Fruit fly (Drosophila melanogaster): ENCODE data around the gene CG17107.

Gene CG17107

DNA sequence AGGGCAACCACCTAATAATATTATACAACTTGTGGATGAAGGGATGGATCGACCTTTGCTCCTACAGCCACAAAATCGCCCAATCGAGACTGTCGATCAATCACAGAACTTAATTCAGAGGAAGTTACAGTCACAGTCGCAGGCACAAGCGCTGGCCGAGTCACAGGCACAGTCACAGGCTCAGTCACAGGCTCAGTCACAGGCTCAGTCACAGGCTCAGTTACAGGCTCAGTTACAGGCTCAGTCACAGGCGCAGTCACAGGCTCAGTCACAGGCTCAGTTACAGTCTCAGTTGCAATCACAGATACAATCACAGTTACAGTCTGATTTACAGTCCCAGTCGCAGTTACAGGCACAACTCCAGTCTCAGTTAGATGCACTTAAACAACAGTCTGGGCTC is 35.0 kb upstream of the CG17107 start:
- TF ChIP-seq CG32121 (GFP tag; IDR thresholded peaks at IDR 0.05) (no peak), CG34367 (tag; optimal IDR thresholded peaks at IDR 0.05) (no peak), Ets98B (GFP tag; IDR thresholded peaks at IDR 0.05) (no peak), CG12605 (GFP tag; IDR thresholded peaks at IDR 0.05) (no peak), Pif1A (GFP tag; optimal IDR thresholded peaks at IDR 0.05) (no peak), CG13204 (GFP tag; optimal IDR thresholded peaks at IDR 0.05) (no peak), EcR (GFP tag; optimal IDR thresholded peaks at IDR 0.05) (no peak)

- TF ChIP-seq CG10348 (GFP tag; IDR thresholded peaks at IDR 0.05) (no peak), CG8301 (tag; optimal IDR thresholded peaks at IDR 0.05) (no peak), Snoo (tag; optimal IDR thresholded peaks at IDR 0.05) (no peak), CG14655 (GFP tag; optimal IDR thresholded peaks at IDR 0.05) (no peak), Ets98B (GFP tag; IDR thresholded peaks at IDR 0.05) (no peak), CG32121 (GFP tag; IDR thresholded peaks at IDR 0.05) (no peak), D1 (tag; optimal IDR thresholded peaks at IDR 0.05) (no peak), EcR (GFP tag; optimal IDR thresholded peaks at IDR 0.05) (no peak), CG4496 (GFP tag; IDR thresholded peaks at IDR 0.05) (no peak), Pif1B (GFP tag; optimal IDR thresholded peaks at IDR 0.05) (no peak), fd96Ca (GFP tag; IDR thresholded peaks at IDR 0.05) (no peak), CG9948 (tag; optimal IDR thresholded peaks at IDR 0.05) (no peak), gl (tag; optimal IDR thresholded peaks at IDR 0.05) (no peak)
These were observed 33.9 kb upstream of the CG17107 start for dm6 chr2L:10647720-10648349.

- no peak for TF ChIP-seq CG8301 (tag; optimal IDR thresholded peaks at IDR 0.05)
- no peak for TF ChIP-seq rn (GFP tag; IDR thresholded peaks at IDR 0.05)
These were observed 30.4 kb upstream of the CG17107 start, which contains the start of gene dbf for dm6 chr2L:10651313-10651712. Gene dbf (plus strand): TSS chr2L:10651613.

DNA sequence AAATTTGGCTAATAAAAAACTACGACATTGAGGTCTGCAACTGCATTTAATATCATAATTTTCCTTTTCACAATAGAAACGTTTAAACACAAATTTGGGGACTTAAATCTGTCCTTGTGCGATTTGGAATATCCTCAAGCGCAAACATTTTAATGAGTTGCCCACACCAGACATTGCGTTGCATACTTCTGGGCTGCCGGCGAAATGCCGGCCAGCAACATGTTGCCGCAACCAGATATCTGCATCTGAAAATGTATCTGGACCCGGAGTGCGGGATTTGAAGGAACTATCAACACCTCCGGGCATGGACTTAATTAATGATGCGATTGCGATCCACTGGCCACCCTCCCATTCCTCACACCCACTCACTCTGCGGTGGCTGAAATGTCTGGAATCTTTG is 27.2 kb upstream of the CG17107 start:
- no peak for TF ChIP-seq Pif1A (GFP tag; optimal IDR thresholded peaks at IDR 0.05)
- TF ChIP-seq CG15710 (tag; optimal IDR thresholded peaks at IDR 0.05): no peak
- TF ChIP-seq CG14655 (GFP tag; optimal IDR thresholded peaks at IDR 0.05): no peak
- TF ChIP-seq fd96Ca (GFP tag; IDR thresholded peaks at IDR 0.05): no peak
- no peak for TF ChIP-seq EcR (GFP tag; optimal IDR thresholded peaks at IDR 0.05)
- TF ChIP-seq CG9948 (tag; optimal IDR thresholded peaks at IDR 0.05): no peak
- TF ChIP-seq gl (tag; optimal IDR thresholded peaks at IDR 0.05): no peak
- TF ChIP-seq CG4496 (GFP tag; IDR thresholded peaks at IDR 0.05): no peak
- TF ChIP-seq Snoo (tag; optimal IDR thresholded peaks at IDR 0.05): no peak
- TF ChIP-seq Ets98B (GFP tag; IDR thresholded peaks at IDR 0.05): no peak
- TF ChIP-seq rn (GFP tag; IDR thresholded peaks at IDR 0.05): no peak
- TF ChIP-seq CG10348 (GFP tag; IDR thresholded peaks at IDR 0.05): no peak
- no peak for TF ChIP-seq CG12605 (GFP tag; IDR thresholded peaks at IDR 0.05)
- no peak for TF ChIP-seq CG8159 (tag; optimal IDR thresholded peaks at IDR 0.05)
- TF ChIP-seq CG8301 (tag; optimal IDR thresholded peaks at IDR 0.05): no peak
- no peak for TF ChIP-seq Pif1B (GFP tag; optimal IDR thresholded peaks at IDR 0.05)
- no peak for TF ChIP-seq CG17806 (tag; optimal IDR thresholded peaks at IDR 0.05)
- TF ChIP-seq CG32121 (GFP tag; IDR thresholded peaks at IDR 0.05): no peak
- TF ChIP-seq CG13204 (GFP tag; optimal IDR thresholded peaks at IDR 0.05): no peak
- TF ChIP-seq CG34367 (tag; optimal IDR thresholded peaks at IDR 0.05): no peak

DNA sequence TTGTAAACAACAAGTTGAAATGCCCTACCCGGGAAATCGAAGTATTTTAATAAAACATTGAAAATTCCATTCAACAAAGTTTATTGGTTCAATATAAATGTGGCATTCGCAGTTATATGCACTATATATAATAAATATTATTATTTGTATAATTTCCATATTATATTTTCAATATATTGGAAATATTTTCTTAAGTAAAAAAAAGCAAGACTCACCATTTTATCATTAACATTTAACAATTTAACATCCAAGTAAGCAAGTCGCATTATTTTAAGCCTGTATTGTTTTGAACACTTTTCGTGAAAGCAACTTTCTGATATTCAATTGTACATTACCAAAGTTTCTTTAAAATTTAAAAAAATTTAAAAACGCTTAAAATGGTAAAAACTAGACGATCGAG is 23.7 kb upstream of the CG17107 start, which contains the start of gene CG45690:
TSS of gene CG45690 (plus strand) at position 301 of the 400 bp plus-strand sequence.
- TF ChIP-seq EcR (GFP tag; optimal IDR thresholded peaks at IDR 0.05) (no peak), CG14655 (GFP tag; optimal IDR thresholded peaks at IDR 0.05) (no peak), CG34367 (tag; optimal IDR thresholded peaks at IDR 0.05) (no peak), rn (GFP tag; IDR thresholded peaks at IDR 0.05) (no peak), CG4496 (GFP tag; IDR thresholded peaks at IDR 0.05) (no peak), CG9948 (tag; optimal IDR thresholded peaks at IDR 0.05) (no peak), Snoo (tag; optimal IDR thresholded peaks at IDR 0.05) (no peak), Ets98B (GFP tag; IDR thresholded peaks at IDR 0.05) (no peak), CG12605 (GFP tag; IDR thresholded peaks at IDR 0.05) (no peak), Pif1A (GFP tag; optimal IDR thresholded peaks at IDR 0.05) (no peak), fd96Ca (GFP tag; IDR thresholded peaks at IDR 0.05) (no peak), CG8159 (tag; optimal IDR thresholded peaks at IDR 0.05) (no peak), CG32121 (GFP tag; IDR thresholded peaks at IDR 0.05) (no peak), Pif1B (GFP tag; optimal IDR thresholded peaks at IDR 0.05) (no peak), CG13204 (GFP tag; optimal IDR thresholded peaks at IDR 0.05) (no peak)

DNA sequence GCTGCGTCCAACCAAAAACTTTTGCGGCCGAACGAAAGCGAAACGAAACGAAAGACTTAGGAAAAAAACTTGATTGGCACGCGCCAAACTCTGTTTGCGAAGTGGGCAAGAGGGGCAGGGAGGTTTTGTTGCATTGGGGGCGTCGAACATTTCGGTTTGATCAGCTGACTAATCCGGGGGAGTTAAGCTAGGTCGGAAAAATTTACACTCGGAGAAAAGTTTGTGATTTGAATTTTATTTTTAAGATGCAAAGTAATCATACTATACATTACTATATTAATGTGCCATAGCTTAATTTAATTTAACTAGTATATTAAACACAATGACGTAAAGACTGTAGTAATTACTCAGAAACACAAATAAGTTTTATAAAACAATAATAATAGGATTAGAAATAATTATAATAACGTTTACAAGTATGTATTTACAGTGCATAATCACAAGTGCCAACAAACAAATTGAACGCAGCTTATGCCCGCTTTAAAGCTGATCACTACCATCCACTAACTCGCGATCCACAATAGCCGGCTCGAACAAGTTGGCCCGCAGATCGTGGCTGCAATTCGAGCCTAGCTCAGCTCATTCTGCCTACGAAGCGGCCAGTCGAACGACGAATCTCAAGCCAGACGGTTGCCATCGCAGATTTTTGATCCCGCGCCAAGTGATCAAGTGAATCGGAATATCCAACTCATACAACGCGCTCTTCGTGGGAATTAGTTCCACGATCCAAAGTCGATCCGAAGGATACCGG is 20.0 kb upstream of the CG17107 start, which contains the start of gene CG31871:
TSS of gene CG31871 (plus strand) at position 592 of the 751 bp plus-strand sequence.
- TF ChIP-seq EcR (GFP tag; optimal IDR thresholded peaks at IDR 0.05) (no peak), CG8159 (tag; optimal IDR thresholded peaks at IDR 0.05) (peak; percentile 76), CG15710 (tag; optimal IDR thresholded peaks at IDR 0.05) (peak; percentile 55), CG4496 (GFP tag; IDR thresholded peaks at IDR 0.05) (peak; percentile 82), CG34367 (tag; optimal IDR thresholded peaks at IDR 0.05) (peak; percentile 65), CG32121 (GFP tag; IDR thresholded peaks at IDR 0.05) (peak; percentile 89), CG13204 (GFP tag; optimal IDR thresholded peaks at IDR 0.05) (no peak), D1 (tag; optimal IDR thresholded peaks at IDR 0.05) (peak; percentile 73), CG10348 (GFP tag; IDR thresholded peaks at IDR 0.05) (peak; percentile 52; the same call in 1 of the 2 replicates), CG17806 (tag; optimal IDR thresholded peaks at IDR 0.05) (peak; percentile 77), Pif1A (GFP tag; optimal IDR thresholded peaks at IDR 0.05) (no peak), rn (GFP tag; IDR thresholded peaks at IDR 0.05) (peak; percentile 70), CG14655 (GFP tag; optimal IDR thresholded peaks at IDR 0.05) (peak; percentile 90), Pif1B (GFP tag; optimal IDR thresholded peaks at IDR 0.05) (peak; percentile 33), CG8301 (tag; optimal IDR thresholded peaks at IDR 0.05) (peak; percentile 90), CG12605 (GFP tag; IDR thresholded peaks at IDR 0.05) (peak; percentile 83), Snoo (tag; optimal IDR thresholded peaks at IDR 0.05) (no peak), gl (tag; optimal IDR thresholded peaks at IDR 0.05) (no peak), CG9948 (tag; optimal IDR thresholded peaks at IDR 0.05) (peak; percentile 85), fd96Ca (GFP tag; IDR thresholded peaks at IDR 0.05) (no peak), Ets98B (GFP tag; IDR thresholded peaks at IDR 0.05) (peak; percentile 75)

Measured in whole organism, pupa.